Fruit fly (Drosophila melanogaster): Measurements from ENCODE around the gene sstn.
A peak's percentile ranks its signal among the peaks of the same experiment; 100 is the strongest.

Gene sstn

DNA sequence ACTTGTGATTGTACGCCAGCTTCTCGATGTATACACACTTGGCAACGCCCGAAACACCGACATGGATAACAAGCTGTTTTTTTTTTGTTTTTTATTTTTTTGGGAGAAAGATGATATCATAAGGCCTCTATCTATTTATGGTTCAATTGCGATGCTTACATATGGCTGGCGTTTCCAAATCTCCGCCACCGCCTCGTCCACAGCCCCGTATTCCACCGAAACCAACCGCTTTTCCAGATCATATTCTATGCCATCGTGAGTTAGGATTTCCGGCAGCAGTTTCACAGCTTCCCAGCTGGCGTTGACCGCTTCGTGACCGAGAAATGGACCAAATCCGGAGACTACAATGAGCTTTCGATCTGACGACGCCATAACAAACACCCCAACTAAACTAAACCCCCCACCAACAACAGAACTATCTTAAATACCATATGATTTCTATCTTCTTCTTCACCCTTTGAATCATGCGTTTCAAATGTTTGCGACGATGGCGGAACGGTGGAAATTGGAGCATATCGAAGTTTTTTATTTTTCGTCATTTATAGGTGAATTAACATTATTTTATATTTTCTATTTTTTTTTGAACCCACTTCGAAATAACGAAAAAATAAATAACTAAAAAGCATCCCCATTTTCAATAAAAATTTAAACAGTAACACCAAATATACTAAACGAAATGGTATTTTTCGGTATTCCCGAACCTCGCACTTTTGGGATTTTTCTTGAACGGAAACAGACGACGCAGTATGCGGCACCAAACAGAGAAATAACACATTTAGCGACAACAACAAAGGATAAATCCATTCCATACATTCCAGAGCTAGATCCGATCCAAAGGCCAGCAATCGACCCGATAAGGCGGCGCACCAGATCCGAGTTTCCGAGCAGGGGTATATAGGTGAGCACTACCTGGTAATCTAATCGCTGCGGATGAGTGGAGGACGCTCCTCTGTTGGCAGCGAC is 49.4 kb upstream of the sstn start, which contains the start of the genes CG32147 and Pex3 (continued):
- no peak for TF ChIP-seq tx (GFP tag; optimal IDR thresholded peaks at IDR 0.05)
- no peak for TF ChIP-seq CG6175 (GFP tag; IDR thresholded peaks at IDR 0.05)
- TF ChIP-seq chif (GFP tag; optimal IDR thresholded peaks at IDR 0.05): no peak
- peak; percentile 9 for TF ChIP-seq mirr (GFP tag; optimal IDR thresholded peaks at IDR 0.05)
- TF ChIP-seq CG30431 (GFP tag; optimal IDR thresholded peaks at IDR 0.05): no peak
- no peak for TF ChIP-seq Elba2 (GFP tag; optimal IDR thresholded peaks at IDR 0.05)
- TF ChIP-seq CG32767 (GFP tag; IDR thresholded peaks at IDR 0.05): peak; percentile 61; the same call in 1 of the 2 replicates
- TF ChIP-seq knrl (GFP tag; IDR thresholded peaks at IDR 0.05; ENCODE audit: partially characterized antibody): no peak
- peak; percentile 19 for TF ChIP-seq Myb (GFP tag; optimal IDR thresholded peaks at IDR 0.05)
- TF ChIP-seq chn (GFP tag; optimal IDR thresholded peaks at IDR 0.05): no peak
- peak; percentile 3 for TF ChIP-seq bigmax (GFP tag; optimal IDR thresholded peaks at IDR 0.05)
- TF ChIP-seq CG15696 (tag; optimal IDR thresholded peaks at IDR 0.05): no peak
- no peak for TF ChIP-seq vvl (GFP tag; IDR thresholded peaks at IDR 0.05)
- TF ChIP-seq crc (GFP tag; optimal IDR thresholded peaks at IDR 0.05): no peak
- peak; percentile 7 for TF ChIP-seq CG7556 (GFP tag; optimal IDR thresholded peaks at IDR 0.05)
- TF ChIP-seq CG15479 (GFP tag; optimal IDR thresholded peaks at IDR 0.05): no peak
- no peak for TF ChIP-seq dmrt99B (tag; optimal IDR thresholded peaks at IDR 0.05)
- TF ChIP-seq ash1 (GFP tag; optimal IDR thresholded peaks at IDR 0.05): no peak
- no peak for TF ChIP-seq Asciz (GFP tag; optimal IDR thresholded peaks at IDR 0.05)
- no peak for TF ChIP-seq dimm (GFP tag; IDR thresholded peaks at IDR 0.05)
- TF ChIP-seq Dll (GFP tag; IDR thresholded peaks at IDR 0.05; ENCODE audit: partially characterized antibody): peak; percentile 35; the same call in 1 of the 4 replicates
- no peak for TF ChIP-seq CG17612 (GFP tag; IDR thresholded peaks at IDR 0.05)
- TF ChIP-seq run (tag; optimal IDR thresholded peaks at IDR 0.05): no peak
- TF ChIP-seq PHDP (tag; optimal IDR thresholded peaks at IDR 0.05): peak; percentile 17
- peak; percentile 97 for TF ChIP-seq CG17385 (GFP tag; optimal IDR thresholded peaks at IDR 0.05)
- no peak for TF ChIP-seq CG4282 (GFP tag; optimal IDR thresholded peaks at IDR 0.05)
- no peak for TF ChIP-seq Eip74EF (GFP tag; optimal IDR thresholded peaks at IDR 0.05)
- TF ChIP-seq pum (GFP tag; optimal IDR thresholded peaks at IDR 0.05): no peak
- TF ChIP-seq Doc3 (GFP tag; IDR thresholded peaks at IDR 0.05; ENCODE audit: partially characterized antibody): no peak
- no peak for TF ChIP-seq dysf (GFP tag; IDR thresholded peaks at IDR 0.05)
- no peak for TF ChIP-seq onecut (GFP tag; IDR thresholded peaks at IDR 0.05)
- TF ChIP-seq dm (GFP tag; optimal IDR thresholded peaks at IDR 0.05): peak; percentile 37
- TF ChIP-seq repo (GFP tag; optimal IDR thresholded peaks at IDR 0.05): no peak
- no peak for TF ChIP-seq Ravus (GFP tag; IDR thresholded peaks at IDR 0.05)
- TF ChIP-seq kah (GFP tag; optimal IDR thresholded peaks at IDR 0.05): no peak
- TF ChIP-seq CG17361 (GFP tag; IDR thresholded peaks at IDR 0.05): peak; percentile 47; the same call in 1 of the 3 replicates
- no peak for TF ChIP-seq Gug (GFP tag; IDR thresholded peaks at IDR 0.05)
- TF ChIP-seq CG14710 (tag; optimal IDR thresholded peaks at IDR 0.05): peak; percentile 77
- peak; percentile 50; the same call in 1 of the 2 replicates for TF ChIP-seq crol (GFP tag; IDR thresholded peaks at IDR 0.05)
- TF ChIP-seq E2f2 (GFP tag; IDR thresholded peaks at IDR 0.05): peak; percentile 52
- TF ChIP-seq prd (optimal IDR thresholded peaks at IDR 0.05): no peak
- TF ChIP-seq prd (GFP tag; IDR thresholded peaks at IDR 0.05): no peak
- no peak for TF ChIP-seq CG18619 (GFP tag; optimal IDR thresholded peaks at IDR 0.05)
- no peak for TF ChIP-seq CG8478 (optimal IDR thresholded peaks at IDR 0.05)
- TF ChIP-seq CG4617 (GFP tag; optimal IDR thresholded peaks at IDR 0.05; ENCODE audit: borderline replicate concordance): peak; percentile 49
- TF ChIP-seq fu2 (GFP tag; optimal IDR thresholded peaks at IDR 0.05): no peak
- TF ChIP-seq CG10321 (GFP tag; IDR thresholded peaks at IDR 0.05): no peak
- peak; percentile 1 for TF ChIP-seq Dek (tag; optimal IDR thresholded peaks at IDR 0.05)
- TF ChIP-seq chinmo (GFP tag; IDR thresholded peaks at IDR 0.05; ENCODE audit: partially characterized antibody): 0 out of 4 replicates have a peak, but pooled peaks have one; percentile 26
